Worm (Caenorhabditis elegans) whole organism, young adult: ENCODE measurements around the gene F42F12.11.
A peak's percentile ranks its signal among the peaks of the same experiment; 100 is the strongest.

ENCODE experiments used
- B0261.1 ChIP-seq: sonication (generic microtip); optimal IDR thresholded peaks from 2 replicates; lab custom pipeline; 2016; ENCODE audit warnings: mild to moderate bottlenecking, missing genetic modification characterization, moderate library complexity, missing compliant biosample characterization
- F23B12.7 ChIP-seq: sonication (generic microtip); optimal IDR thresholded peaks from 2 replicates; lab custom pipeline; 2017; ENCODE audit warnings: missing genetic modification characterization, mild to moderate bottlenecking, missing compliant biosample characterization, antibody characterized with exemption, moderate library complexity; ENCODE audit not compliant: insufficient read depth
- F37B4.10 ChIP-seq: fragments of 200-800 bp; sonication (Bioruptor generic); IDR thresholded peaks from 2 replicates; pipeline ENCODE4 v1.3.6; 2022; ENCODE audit warnings: missing genetic modification characterization, missing compliant biosample characterization
- Y53F4B.3 ChIP-seq: fragments of 200-800 bp; sonication (Bioruptor generic); IDR thresholded peaks from 2 replicates; pipeline ENCODE4 v1.3.6; 2022; ENCODE audit warnings: missing genetic modification reagents, missing genetic modification characterization, missing compliant biosample characterization
- Y95B8A.8 ChIP-seq: fragments of 200-800 bp; sonication (Bioruptor generic); IDR thresholded peaks from 2 replicates; pipeline ENCODE4 v1.3.6; 2022; ENCODE audit warnings: missing genetic modification reagents, missing genetic modification characterization, missing compliant biosample characterization
- ZK185.1 ChIP-seq: sonication (generic microtip); optimal IDR thresholded peaks from 2 replicates; lab custom pipeline; 2016; ENCODE audit warnings: mild to moderate bottlenecking, missing genetic modification characterization, missing compliant biosample characterization; ENCODE audit not compliant: poor library complexity, severe bottlenecking
- akir-1 ChIP-seq: fragments of 200-800 bp; sonication (Bioruptor generic); optimal IDR thresholded peaks from 2 replicates; lab custom pipeline; 2018; ENCODE audit warnings: mild to moderate bottlenecking, missing genetic modification characterization, moderate library complexity, missing compliant biosample characterization
- aptf-2 ChIP-seq: fragments of 200-800 bp; sonication (Bioruptor generic); conservative IDR thresholded peaks from 2 replicates; pipeline ENCODE4 v1.3.6; 2022; ENCODE audit warnings: missing genetic modification reagents, missing genetic modification characterization, missing compliant biosample characterization
- attf-5 ChIP-seq: fragments of 200-800 bp; sonication (Bioruptor generic); optimal IDR thresholded peaks from 2 replicates; lab custom pipeline; 2018; ENCODE audit warnings: mild to moderate bottlenecking, missing genetic modification characterization, missing compliant biosample characterization
- bed-2 ChIP-seq: fragments of 200-800 bp; sonication (Bioruptor generic); IDR thresholded peaks from 2 replicates; pipeline ENCODE4 v1.3.6; 2022; ENCODE audit warnings: missing genetic modification reagents, missing genetic modification characterization, missing compliant biosample characterization
- cebp-1 ChIP-seq, 2 experiments: fragments of 200-800 bp in 1 of 2; sonication (Bioruptor generic) in 1 of 2; sonication (generic microtip) in 1 of 2; IDR thresholded peaks in 1 of 2; optimal IDR thresholded peaks in 1 of 2; 2 replicates each; pipeline versions ENCODE4 v1.3.6 to Lab custom; 2017 to 2022; ENCODE audit warnings: missing compliant biosample characterization in 2 of 2, missing genetic modification characterization in 2 of 2, mild to moderate bottlenecking in 1 of 2, missing genetic modification reagents in 1 of 2, moderate library complexity in 1 of 2
- ceh-79 ChIP-seq: sonication (generic microtip); optimal IDR thresholded peaks from 2 replicates; lab custom pipeline; 2017; ENCODE audit warnings: mild to moderate bottlenecking, missing genetic modification characterization, missing compliant biosample characterization
- die-1 ChIP-seq: sonication (generic microtip); optimal IDR thresholded peaks from 2 replicates; lab custom pipeline; 2016; ENCODE audit warnings: missing genotype, mild to moderate bottlenecking, missing genetic modification characterization, missing compliant biosample characterization
- dox-1 ChIP-seq: fragments of 200-800 bp; sonication (Bioruptor generic); IDR thresholded peaks from 2 replicates; pipeline ENCODE4 v1.3.6; 2022; ENCODE audit warnings: missing genetic modification reagents, missing genetic modification characterization, missing compliant biosample characterization
- dpl-1 ChIP-seq: fragments of 150-350 bp; optimal IDR thresholded peaks from 2 replicates; lab custom pipeline; 2014; ENCODE audit warnings: missing biosample characterization, missing genetic modification reagents, missing genetic modification characterization
- egl-18 ChIP-seq: fragments of 200-800 bp; sonication (Bioruptor generic); IDR thresholded peaks from 2 replicates; pipeline ENCODE4 v1.3.6; 2022; ENCODE audit warnings: missing genetic modification reagents, missing genetic modification characterization, missing compliant biosample characterization
- egl-44 ChIP-seq: fragments of 200-800 bp; sonication (Bioruptor generic); IDR thresholded peaks from 2 replicates; pipeline ENCODE4 v1.3.6; 2022; ENCODE audit warnings: missing genetic modification reagents, missing genetic modification characterization, missing compliant biosample characterization
- egrh-3 ChIP-seq: fragments of 200-800 bp; sonication (Bioruptor generic); IDR thresholded peaks from 2 replicates; pipeline ENCODE4 v1.3.6; 2022; ENCODE audit warnings: missing genetic modification reagents, missing genetic modification characterization, missing compliant biosample characterization
- gei-17 ChIP-seq: fragments of 200-800 bp; sonication (Bioruptor generic); optimal IDR thresholded peaks from 2 replicates; lab custom pipeline; 2018; ENCODE audit warnings: mild to moderate bottlenecking, missing genetic modification characterization, missing compliant biosample characterization
- hlh-26 ChIP-seq: fragments of 200-800 bp; sonication (Bioruptor generic); conservative IDR thresholded peaks from 2 replicates; pipeline ENCODE4 v1.3.6; 2022; ENCODE audit warnings: missing genetic modification reagents, missing genetic modification characterization, missing compliant biosample characterization
- hmg-20 ChIP-seq: fragments of 200-800 bp; sonication (Bioruptor generic); IDR thresholded peaks from 2 replicates; pipeline ENCODE4 v1.3.6; 2022; ENCODE audit warnings: missing genetic modification reagents, missing genetic modification characterization, missing compliant biosample characterization
- let-526 ChIP-seq: fragments of 200-800 bp; sonication (Bioruptor generic); IDR thresholded peaks from 2 replicates; pipeline ENCODE4 v1.3.6; 2022; ENCODE audit warnings: missing genetic modification reagents, missing genetic modification characterization, missing compliant biosample characterization
- let-607 ChIP-seq, 2 experiments: fragments of 200-800 bp in 1 of 2; sonication (Bioruptor generic) in 1 of 2; sonication (generic microtip) in 1 of 2; optimal IDR thresholded peaks; 2 replicates each; lab custom pipeline; 2016 to 2018; ENCODE audit warnings: mild to moderate bottlenecking in 2 of 2, missing compliant biosample characterization in 2 of 2, missing genetic modification characterization in 2 of 2, moderate library complexity in 2 of 2, missing genotype in 1 of 2
- lir-1 ChIP-seq: fragments of 200-800 bp; sonication (Bioruptor generic); conservative IDR thresholded peaks from 2 replicates; pipeline ENCODE4 v1.3.6; 2022; ENCODE audit warnings: missing genetic modification reagents, missing genetic modification characterization, missing compliant biosample characterization
- lsy-27 ChIP-seq: sonication (generic microtip); optimal IDR thresholded peaks from 2 replicates; lab custom pipeline; 2017; ENCODE audit warnings: missing genetic modification characterization, mild to moderate bottlenecking, missing compliant biosample characterization, antibody characterized with exemption, missing genotype, borderline replicate concordance; ENCODE audit not compliant: insufficient read depth
- madf-10 ChIP-seq: sonication (generic microtip); optimal IDR thresholded peaks from 2 replicates; lab custom pipeline; 2016; ENCODE audit warnings: mild to moderate bottlenecking, missing genetic modification characterization, missing compliant biosample characterization
- nfyb-1 ChIP-seq: fragments of 200-800 bp; sonication (Bioruptor generic); IDR thresholded peaks from 2 replicates; pipeline ENCODE4 v1.3.6; 2022; ENCODE audit warnings: missing genetic modification reagents, missing genetic modification characterization, missing compliant biosample characterization
- nhr-120 ChIP-seq: fragments of 200-800 bp; sonication (Bioruptor generic); IDR thresholded peaks from 2 replicates; pipeline ENCODE4 v1.3.6; 2022; ENCODE audit warnings: missing genetic modification characterization, missing compliant biosample characterization
- nhr-179 ChIP-seq: sonication (generic microtip); optimal IDR thresholded peaks from 2 replicates; lab custom pipeline; 2016; ENCODE audit warnings: mild to moderate bottlenecking, missing genetic modification characterization, missing compliant biosample characterization
- nhr-80 ChIP-seq: sonication (generic microtip); optimal IDR thresholded peaks from 2 replicates; lab custom pipeline; 2016; ENCODE audit warnings: missing genetic modification characterization, missing compliant biosample characterization
- pbrm-1 ChIP-seq: fragments of 200-800 bp; sonication (Bioruptor generic); IDR thresholded peaks from 2 replicates; pipeline ENCODE4 v1.3.6; 2022; ENCODE audit warnings: missing genetic modification reagents, missing genetic modification characterization, missing compliant biosample characterization
- pha-4 ChIP-seq: fragments of 150-350 bp; sonication (generic microtip); optimal IDR thresholded peaks from 2 replicates; lab custom pipeline; 2014; ENCODE audit warnings: missing biosample characterization, missing genetic modification reagents, missing genetic modification characterization
- rec-8 ChIP-seq, 2 experiments: sonication (generic microtip); optimal IDR thresholded peaks; 2 replicates each; lab custom pipeline; 2016; ENCODE audit warnings: mild to moderate bottlenecking in 2 of 2, missing genetic modification characterization in 2 of 2, missing genetic modification reagents in 2 of 2, missing genotype in 2 of 2, missing biosample characterization in 1 of 2, missing compliant biosample characterization in 1 of 2, moderate library complexity in 1 of 2
- rpc-1 ChIP-seq, 2 experiments: fragments of 150-350 bp in 1 of 2; sonication (generic microtip) in 1 of 2; optimal IDR thresholded peaks; 2 replicates each; lab custom pipeline; 2014 to 2018; ENCODE audit warnings: missing biosample characterization in 1 of 2, missing genetic modification characterization in 1 of 2, missing genetic modification reagents in 1 of 2, missing genotype in 1 of 2
- sdz-38 ChIP-seq: sonication (generic microtip); optimal IDR thresholded peaks from 2 replicates; lab custom pipeline; 2016; ENCODE audit warnings: missing genotype, missing genetic modification characterization, missing compliant biosample characterization
- snpc-4 ChIP-seq, 5 experiments: fragments of 150-350 bp in 1 of 5; sonication (generic microtip) in 4 of 5; optimal IDR thresholded peaks; 2 replicates each; lab custom pipeline; 2014 to 2018; ENCODE audit warnings: missing genetic modification characterization in 5 of 5, missing biosample characterization in 3 of 5, antibody characterized with exemption in 2 of 5, mild to moderate bottlenecking in 2 of 5, missing compliant biosample characterization in 2 of 5, missing genotype in 2 of 5, moderate library complexity in 2 of 5, missing genetic modification reagents in 1 of 5
- tlf-1 ChIP-seq: fragments of 200-800 bp; sonication (Bioruptor generic); optimal IDR thresholded peaks from 2 replicates; lab custom pipeline; 2018; ENCODE audit warnings: mild to moderate bottlenecking, missing genetic modification characterization, missing compliant biosample characterization
- ztf-18 ChIP-seq: sonication (generic microtip); optimal IDR thresholded peaks from 2 replicates; lab custom pipeline; 2016; ENCODE audit warnings: missing genotype, mild to moderate bottlenecking, missing genetic modification characterization, missing compliant biosample characterization
- ztf-22 ChIP-seq: fragments of 200-800 bp; sonication (Bioruptor generic); optimal IDR thresholded peaks from 2 replicates; lab custom pipeline; 2018; ENCODE audit warnings: mild to moderate bottlenecking, missing genetic modification characterization, moderate library complexity, missing compliant biosample characterization
- ztf-26 ChIP-seq: sonication (generic microtip); optimal IDR thresholded peaks from 2 replicates; lab custom pipeline; 2017; ENCODE audit warnings: missing genetic modification characterization, missing compliant biosample characterization
- ztf-28 ChIP-seq: fragments of 200-800 bp; sonication (Bioruptor generic); IDR thresholded peaks from 2 replicates; pipeline ENCODE4 v1.3.6; 2022; ENCODE audit warnings: missing genetic modification reagents, missing genetic modification characterization, missing compliant biosample characterization

The F42F12.11 gene

DNA sequence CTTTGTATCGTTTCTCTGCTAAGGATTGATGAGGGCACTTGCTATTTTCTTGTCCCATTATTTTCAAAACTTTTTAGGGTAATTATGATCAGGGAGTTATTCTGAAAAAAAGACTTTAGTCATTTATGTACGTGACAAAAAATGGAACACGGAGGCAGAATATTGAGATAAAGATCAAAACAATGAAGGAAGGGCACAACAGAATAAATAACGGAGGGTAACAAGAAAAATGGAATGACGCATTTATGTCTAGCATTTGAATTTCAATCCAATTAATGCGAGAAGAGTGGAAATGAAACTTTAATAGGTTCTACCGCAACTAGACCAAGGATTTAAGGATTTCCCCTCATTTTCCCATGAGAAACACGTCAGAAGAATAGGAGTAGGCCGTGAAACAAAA is 31.5 kb downstream of the F42F12.11 start, which contains the start of gene glb-13:
TSS of gene glb-13 (minus strand) at position 101 of the 400 bp plus-strand sequence.
- TF ChIP-seq egrh-3, result no peak
- TF ChIP-seq gei-17 (GFP tag; lab: Kevin White, UChicago), result no peak

DNA sequence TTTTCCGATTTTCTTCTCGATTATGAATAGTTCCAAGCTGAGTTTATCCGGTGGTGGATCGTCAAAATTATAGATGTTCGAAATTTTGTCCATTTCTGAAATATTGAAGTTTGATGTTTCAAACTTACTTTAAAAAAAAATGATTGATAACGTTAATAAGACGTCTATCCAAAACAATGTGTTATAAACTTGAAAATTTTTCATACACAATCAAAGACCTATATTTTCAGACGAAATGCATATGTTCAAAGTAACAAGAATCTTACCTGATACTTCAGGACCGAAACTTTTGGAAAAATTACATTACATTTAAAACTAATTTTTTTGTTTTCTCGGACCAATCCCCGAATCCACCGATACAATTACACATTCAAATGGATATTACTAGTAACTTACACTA is 44.6 kb downstream of the F42F12.11 start, which contains the start of gene nekl-3:
TSS of gene nekl-3 (minus strand) at position 101 of the 400 bp plus-strand sequence.
- TF ChIP-seq ZK185.1 (tag; lab: Kevin White, UChicago), result no peak
- TF ChIP-seq dpl-1 (GFP tag; lab: Kevin White, UChicago), result no peak
- TF ChIP-seq sdz-38, result no peak
- no peak for TF ChIP-seq let-526 (GFP tag; lab: Robert Waterston, UW)
- TF ChIP-seq lsy-27 (tag; lab: Kevin White, UChicago), result no peak
- TF ChIP-seq dox-1 (GFP tag; lab: Robert Waterston, UW), result no peak
- TF ChIP-seq F23B12.7, result no peak
- TF ChIP-seq nhr-179 (tag; lab: Kevin White, UChicago), result no peak
- TF ChIP-seq nfyb-1 (GFP tag; lab: Robert Waterston, UW), result no peak

DNA sequence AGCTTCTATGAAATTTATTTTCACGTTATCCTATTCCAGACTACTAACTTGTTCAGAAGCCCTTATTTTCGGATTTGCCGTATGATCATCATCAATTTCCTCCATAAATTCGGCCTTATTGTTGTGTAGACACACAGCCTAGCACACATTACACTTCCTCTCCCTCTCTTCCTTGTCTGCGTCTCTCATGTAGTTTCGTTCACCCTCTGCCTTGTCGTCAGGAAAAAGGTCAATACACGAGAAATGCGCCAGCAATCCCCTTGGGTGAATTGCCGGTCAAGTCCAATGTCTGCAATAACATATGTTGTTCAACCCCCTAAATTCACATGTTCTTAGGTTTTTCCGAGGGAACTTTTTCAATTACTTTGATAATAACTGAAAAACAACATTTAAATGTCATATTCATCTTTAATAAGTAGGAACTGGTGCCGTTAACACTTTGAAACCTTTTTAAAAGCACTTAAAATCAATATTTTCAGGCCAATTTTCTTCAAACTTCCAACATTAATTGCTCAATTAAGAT is 47.0 kb downstream of the F42F12.11 start, which contains the start of gene F17E5.2:
TSS of gene F17E5.2 (plus strand) at position 473 of the 523 bp plus-strand sequence.
- TF ChIP-seq ceh-79 (tag; lab: Kevin White, UChicago) (no peak), bed-2 (no peak), pbrm-1 (GFP tag; lab: Robert Waterston, UW) (peak; percentile 86), B0261.1 (peak; percentile 32), ztf-22 (GFP tag; lab: Kevin White, UChicago) (peak; percentile 62), tlf-1 (GFP tag; lab: Kevin White, UChicago) (peak; percentile 53), Y53F4B.3 (GFP tag; lab: Robert Waterston, UW) (no peak), cebp-1 (GFP tag; IDR thresholded peaks at IDR 0.05; lab: Robert Waterston, UW) (0 out of 2 replicates have a peak, but pooled peaks have one; percentile 10), cebp-1 (tag; optimal IDR thresholded peaks at IDR 0.05; lab: Kevin White, UChicago) (no peak), ztf-26 (tag; lab: Kevin White, UChicago) (peak; percentile 77), hmg-20 (GFP tag; lab: Robert Waterston, UW) (0 out of 2 replicates have a peak, but pooled peaks have one; percentile 14), attf-5 (GFP tag; lab: Kevin White, UChicago) (peak; percentile 86), nhr-80 (peak; percentile 94), egl-18 (GFP tag; lab: Robert Waterston, UW) (0 out of 2 replicates have a peak, but pooled peaks have one; percentile 61), F23B12.7 (peak; percentile 14), rpc-1 (optimal IDR thresholded peaks at IDR 0.05; lab: Kevin White, UChicago) (no peak), rpc-1 (tag; optimal IDR thresholded peaks at IDR 0.05; lab: Kevin White, UChicago) (no peak), pha-4 (tag; lab: Kevin White, UChicago) (peak; percentile 27), akir-1 (no peak), lsy-27 (tag; lab: Kevin White, UChicago) (no peak), ztf-28 (GFP tag; lab: Robert Waterston, UW) (no peak), nhr-120 (GFP tag; lab: Robert Waterston, UW) (no peak), hlh-26 (GFP tag; lab: Robert Waterston, UW) (no peak), die-1 (peak; percentile 8), madf-10 (tag; lab: Kevin White, UChicago) (peak; percentile 62), ZK185.1 (tag; lab: Kevin White, UChicago) (peak; percentile 61), dox-1 (GFP tag; lab: Robert Waterston, UW) (no peak), snpc-4 (GFP tag; optimal IDR thresholded peaks at IDR 0.05; lab: Kevin White, UChicago) (no peak), snpc-4 (tag; optimal IDR thresholded peaks at IDR 0.05; lab: Kevin White, UChicago) (peak in 2 of 4 experiments; percentile 51 to 80), rec-8 (tag; optimal IDR thresholded peaks at IDR 0.05; lab: Kevin White, UChicago) (no peak), aptf-2 (GFP tag; lab: Robert Waterston, UW) (no peak), F37B4.10 (GFP tag; lab: Robert Waterston, UW) (no peak), lir-1 (GFP tag; lab: Robert Waterston, UW) (peak; percentile 49; the same call in 1 of the 2 replicates), ztf-18 (tag; lab: Kevin White, UChicago) (peak; percentile 95), let-607 (tag; optimal IDR thresholded peaks at IDR 0.05; lab: Kevin White, UChicago) (peak; percentile 67 to 72), egl-44 (peak; percentile 63; the same call in 1 of the 2 replicates), Y95B8A.8 (GFP tag; lab: Robert Waterston, UW) (no peak)
